Worm (Caenorhabditis elegans) whole organism, L4 larva: ENCODE measurements around the gene T04C12.7.

Source experiments
- F10B5.3 ChIP-seq: sonication (generic microtip); optimal IDR thresholded peaks from 2 replicates; lab custom pipeline; 2016; ENCODE audit warnings: mild to moderate bottlenecking, missing genetic modification characterization, missing compliant biosample characterization
- F37D6.2 ChIP-seq: sonication (generic microtip); optimal IDR thresholded peaks from 2 replicates; lab custom pipeline; 2016; ENCODE audit warnings: mild to moderate bottlenecking, missing genetic modification characterization, missing compliant biosample characterization
- R02D3.7 ChIP-seq: fragments of 150-350 bp; sonication (generic microtip); optimal IDR thresholded peaks from 3 replicates; lab custom pipeline; 2014; ENCODE audit warnings: missing biosample characterization, missing genetic modification characterization
- T20F7.1 ChIP-seq: fragments of 200-800 bp; sonication (Bioruptor generic); optimal IDR thresholded peaks from 2 replicates; lab custom pipeline; 2018; ENCODE audit warnings: mild to moderate bottlenecking, missing genetic modification characterization, missing compliant biosample characterization
- T26A8.4 ChIP-seq: fragments of 200-800 bp; sonication (Bioruptor generic); IDR thresholded peaks from 2 replicates; pipeline ENCODE4 v1.3.6; 2022; ENCODE audit warnings: missing genetic modification characterization, missing compliant biosample characterization
- Y48G9A.11 ChIP-seq: fragments of 200-800 bp; sonication (Bioruptor generic); IDR thresholded peaks from 2 replicates; pipeline ENCODE4 v1.3.6; 2022; ENCODE audit warnings: missing genetic modification reagents, missing genetic modification characterization, missing compliant biosample characterization
- Y5F2A.4 ChIP-seq: fragments of 200-800 bp; sonication (Bioruptor generic); optimal IDR thresholded peaks from 2 replicates; lab custom pipeline; 2018; ENCODE audit warnings: mild to moderate bottlenecking, missing genetic modification characterization, missing compliant biosample characterization
- aha-1 ChIP-seq: fragments of 150-350 bp; peaks from one replicate; lab custom pipeline; 2014; ENCODE audit warnings: missing biosample characterization, missing genetic modification characterization
- aly-2 ChIP-seq: sonication (generic microtip); optimal IDR thresholded peaks from 2 replicates; lab custom pipeline; 2018; ENCODE audit warnings: missing biosample characterization, missing genetic modification characterization
- ama-1 ChIP-seq: fragments of 150-350 bp; optimal IDR thresholded peaks from 2 replicates; lab custom pipeline; 2014; ENCODE audit warnings: inconsistent platforms, mixed read lengths
- attf-4 ChIP-seq: sonication (generic microtip); optimal IDR thresholded peaks from 3 replicates; lab custom pipeline; 2017; ENCODE audit warnings: missing biosample characterization, missing genetic modification characterization
- ceh-20 ChIP-seq: fragments of 200-800 bp; sonication (Bioruptor generic); IDR thresholded peaks from 2 replicates; pipeline ENCODE4 v1.3.6; 2022; ENCODE audit warnings: missing genetic modification reagents, missing genetic modification characterization, missing compliant biosample characterization
- ceh-32 ChIP-seq: sonication (generic microtip); optimal IDR thresholded peaks from 2 replicates; lab custom pipeline; 2016; ENCODE audit warnings: mild to moderate bottlenecking, missing genetic modification characterization, missing compliant biosample characterization; ENCODE audit not compliant: poor library complexity
- ceh-44 ChIP-seq: fragments of 200-800 bp; sonication (Bioruptor generic); IDR thresholded peaks from 2 replicates; pipeline ENCODE4 v1.3.6; 2022; ENCODE audit warnings: missing genetic modification reagents, missing genetic modification characterization, missing compliant biosample characterization
- ctbp-1 ChIP-seq: fragments of 200-800 bp; sonication (Bioruptor generic); IDR thresholded peaks from 2 replicates; pipeline ENCODE4 v1.3.6; 2022; ENCODE audit warnings: missing genetic modification reagents, missing genetic modification characterization, missing compliant biosample characterization
- daf-19 ChIP-seq: fragments of 200-800 bp; sonication (Bioruptor generic); conservative IDR thresholded peaks from 2 replicates; pipeline ENCODE4 v1.3.6; 2022; ENCODE audit warnings: missing genetic modification characterization, missing compliant biosample characterization
- dmd-8 ChIP-seq: fragments of 200-800 bp; sonication (Bioruptor generic); IDR thresholded peaks from 2 replicates; pipeline ENCODE4 v1.3.6; 2022; ENCODE audit warnings: missing genetic modification characterization, missing compliant biosample characterization
- dmd-9 ChIP-seq: fragments of 200-800 bp; sonication (Bioruptor generic); IDR thresholded peaks from 2 replicates; pipeline ENCODE4 v1.3.6; 2022; ENCODE audit warnings: missing genetic modification reagents, missing genetic modification characterization, missing compliant biosample characterization
- dpl-1 ChIP-seq: fragments of 150-350 bp; optimal IDR thresholded peaks from 2 replicates; lab custom pipeline; 2014; ENCODE audit warnings: missing biosample characterization, missing genetic modification reagents, missing genetic modification characterization
- dve-1 ChIP-seq: sonication (generic microtip); optimal IDR thresholded peaks from 2 replicates; lab custom pipeline; 2017; ENCODE audit warnings: antibody characterized with exemption, mild to moderate bottlenecking, missing genetic modification characterization, missing compliant biosample characterization; ENCODE audit not compliant: insufficient read depth
- egl-43 ChIP-seq: fragments of 200-800 bp; sonication (Bioruptor generic); IDR thresholded peaks from 2 replicates; pipeline ENCODE4 v1.3.6; 2022; ENCODE audit warnings: missing genetic modification reagents, missing genetic modification characterization, missing compliant biosample characterization
- fkh-10 ChIP-seq: fragments of 150-350 bp; optimal IDR thresholded peaks from 2 replicates; lab custom pipeline; 2014; ENCODE audit warnings: missing biosample characterization, missing genetic modification reagents, missing genetic modification characterization
- hif-1 ChIP-seq, 2 experiments: sonication (generic microtip); optimal IDR thresholded peaks; 2 replicates each; lab custom pipeline; 2016 to 2017; ENCODE audit warnings: missing compliant biosample characterization in 2 of 2, missing genetic modification characterization in 2 of 2, missing genetic modification reagents in 2 of 2, missing genotype in 2 of 2, mild to moderate bottlenecking in 1 of 2
- hlh-11 ChIP-seq: fragments of 200-800 bp; sonication (Bioruptor generic); optimal IDR thresholded peaks from 2 replicates; lab custom pipeline; 2018; ENCODE audit warnings: mild to moderate bottlenecking, missing genetic modification characterization, missing compliant biosample characterization
- hlh-30 ChIP-seq: sonication (generic microtip); optimal IDR thresholded peaks from 2 replicates; lab custom pipeline; 2017; ENCODE audit warnings: antibody characterized with exemption, mild to moderate bottlenecking, missing genetic modification characterization, missing compliant biosample characterization; ENCODE audit not compliant: insufficient read depth
- hmg-1.1 ChIP-seq: fragments of 200-800 bp; sonication (Bioruptor generic); IDR thresholded peaks from 2 replicates; pipeline ENCODE4 v1.3.6; 2022; ENCODE audit warnings: missing genetic modification reagents, missing genetic modification characterization, missing compliant biosample characterization
- lin-38 ChIP-seq: fragments of 200-800 bp; sonication (Bioruptor generic); IDR thresholded peaks from 2 replicates; pipeline ENCODE4 v1.3.6; 2022; ENCODE audit warnings: missing genetic modification reagents, missing genetic modification characterization, missing compliant biosample characterization
- lir-3 ChIP-seq: sonication (generic microtip); optimal IDR thresholded peaks from 2 replicates; lab custom pipeline; 2016; ENCODE audit warnings: mild to moderate bottlenecking, missing genetic modification characterization, missing compliant biosample characterization
- lsy-2 ChIP-seq, 2 experiments: fragments of 150-350 bp in 1 of 2; sonication (generic microtip) in 1 of 2; optimal IDR thresholded peaks; 2 replicates each; lab custom pipeline; 2014 to 2017; ENCODE audit warnings: missing biosample characterization in 2 of 2, missing genetic modification characterization in 2 of 2
- mdl-1 ChIP-seq, 2 experiments: fragments of 150-350 bp in 1 of 2; sonication (generic microtip) in 1 of 2; optimal IDR thresholded peaks; 2 replicates each; lab custom pipeline; 2014 to 2017; ENCODE audit warnings: missing biosample characterization in 2 of 2, missing genetic modification characterization in 2 of 2
- mep-1 ChIP-seq: fragments of 150-350 bp; sonication (generic microtip); optimal IDR thresholded peaks from 3 replicates; lab custom pipeline; 2014; ENCODE audit warnings: missing biosample characterization, missing genetic modification characterization
- mes-2 ChIP-seq: sonication (generic microtip); optimal IDR thresholded peaks from 2 replicates; lab custom pipeline; 2016; ENCODE audit warnings: missing genotype, mild to moderate bottlenecking, missing genetic modification characterization, missing compliant biosample characterization; ENCODE audit not compliant: poor library complexity, severe bottlenecking
- mxl-2 ChIP-seq: fragments of 200-800 bp; sonication (Bioruptor generic); conservative IDR thresholded peaks from 2 replicates; pipeline ENCODE4 v1.3.6; 2022; ENCODE audit warnings: missing genetic modification reagents, missing genetic modification characterization, missing compliant biosample characterization
- mxl-3 ChIP-seq: fragments of 200-800 bp; sonication (Bioruptor generic); optimal IDR thresholded peaks from 2 replicates; lab custom pipeline; 2018; ENCODE audit warnings: mild to moderate bottlenecking, missing genetic modification characterization, missing compliant biosample characterization
- nhr-10 ChIP-seq: fragments of 150-350 bp; optimal IDR thresholded peaks from 2 replicates; lab custom pipeline; 2014; ENCODE audit warnings: missing biosample characterization, missing genetic modification characterization
- nhr-102 ChIP-seq: sonication (generic microtip); optimal IDR thresholded peaks from 2 replicates; lab custom pipeline; 2016; ENCODE audit warnings: mild to moderate bottlenecking, missing genetic modification characterization, moderate library complexity, missing compliant biosample characterization
- nhr-25 ChIP-seq: sonication (generic microtip); optimal IDR thresholded peaks from 2 replicates; lab custom pipeline; 2017; ENCODE audit warnings: missing genetic modification characterization, mild to moderate bottlenecking, missing compliant biosample characterization, antibody characterized with exemption, moderate library complexity, borderline replicate concordance; ENCODE audit not compliant: insufficient read depth
- nhr-6 ChIP-seq: fragments of 150-350 bp; optimal IDR thresholded peaks from 2 replicates; lab custom pipeline; 2014; ENCODE audit warnings: missing biosample characterization, missing genetic modification characterization
- nhr-77 ChIP-seq: fragments of 150-350 bp; optimal IDR thresholded peaks from 2 replicates; lab custom pipeline; 2014; ENCODE audit warnings: missing biosample characterization, missing genetic modification characterization
- rbr-2 ChIP-seq: sonication (generic microtip); optimal IDR thresholded peaks from 2 replicates; lab custom pipeline; 2016; ENCODE audit warnings: missing genotype, missing genetic modification characterization, missing compliant biosample characterization
- saeg-2 ChIP-seq: fragments of 200-800 bp; sonication (Bioruptor generic); IDR thresholded peaks from 2 replicates; pipeline ENCODE4 v1.3.6; 2022; ENCODE audit warnings: missing genetic modification reagents, missing genetic modification characterization, missing compliant biosample characterization
- set-16 ChIP-seq: fragments of 200-800 bp; sonication (Bioruptor generic); IDR thresholded peaks from 2 replicates; pipeline ENCODE4 v1.3.6; 2022; ENCODE audit warnings: missing genetic modification reagents, missing genetic modification characterization, missing compliant biosample characterization
- spr-1 ChIP-seq: sonication (generic microtip); optimal IDR thresholded peaks from 2 replicates; lab custom pipeline; 2016; ENCODE audit warnings: mild to moderate bottlenecking, missing genetic modification characterization, missing compliant biosample characterization
- unc-39 ChIP-seq: sonication (generic microtip); optimal IDR thresholded peaks from 2 replicates; lab custom pipeline; 2017; ENCODE audit warnings: missing biosample characterization, missing genetic modification characterization
- zag-1 ChIP-seq: fragments of 150-350 bp; optimal IDR thresholded peaks from 2 replicates; lab custom pipeline; 2014; ENCODE audit warnings: missing biosample characterization, missing genetic modification characterization
- zfp-3 ChIP-seq: fragments of 200-800 bp; sonication (Bioruptor generic); conservative IDR thresholded peaks from 2 replicates; pipeline ENCODE4 v1.3.6; 2022; ENCODE audit warnings: missing genetic modification reagents, missing genetic modification characterization, missing compliant biosample characterization
- zip-2 ChIP-seq: fragments of 150-350 bp; optimal IDR thresholded peaks from 2 replicates; lab custom pipeline; 2014; ENCODE audit warnings: missing biosample characterization, missing genetic modification characterization
- ztf-11 ChIP-seq: fragments of 150-350 bp; optimal IDR thresholded peaks from 2 replicates; lab custom pipeline; 2014; ENCODE audit warnings: missing biosample characterization, missing genetic modification characterization

Gene T04C12.7

ce11 chrV:11075209-11076027 lies 21.5 kb downstream of the T04C12.7 start:
- TF ChIP-seq lin-38 = peak; percentile 42
- no peak for TF ChIP-seq Y5F2A.4 (GFP tag; lab: Kevin White, UChicago)
- TF ChIP-seq nhr-102 (tag; lab: Kevin White, UChicago) = no peak
- peak; percentile 67 for TF ChIP-seq mxl-3
- TF ChIP-seq Y48G9A.11 = peak; percentile 54; the same call in 1 of the 2 replicates
- TF ChIP-seq set-16 = peak; percentile 61
- TF ChIP-seq aha-1 (tag; lab: Kevin White, UChicago) = peak; percentile 80
- peak; percentile 87 for TF ChIP-seq egl-43 (GFP tag; lab: Robert Waterston, UW)
- no peak for TF ChIP-seq R02D3.7 (tag; lab: Kevin White, UChicago)
- TF ChIP-seq dpl-1 (GFP tag; lab: Kevin White, UChicago) = peak; percentile 7
- TF ChIP-seq hif-1 (tag; optimal IDR thresholded peaks at IDR 0.05; lab: Kevin White, UChicago) = peak in 1 of 2 experiments; percentile 29
- TF ChIP-seq mxl-2 (GFP tag; lab: Robert Waterston, UW) = no peak
- peak in 1 of 2 experiments; percentile 27 for TF ChIP-seq lsy-2 (tag; optimal IDR thresholded peaks at IDR 0.05; lab: Kevin White, UChicago)
- TF ChIP-seq mep-1 (tag; lab: Kevin White, UChicago) = peak; percentile 27
- TF ChIP-seq saeg-2 (GFP tag; lab: Robert Waterston, UW) = no peak
- 0 out of 2 replicates have a peak, but pooled peaks have one; percentile 9 for TF ChIP-seq dmd-9
- TF ChIP-seq rbr-2 (tag; lab: Kevin White, UChicago) = peak; percentile 72
- peak; percentile 4 for TF ChIP-seq F37D6.2 (tag; lab: Kevin White, UChicago)
- TF ChIP-seq ceh-44 = no peak
- 0 out of 2 replicates have a peak, but pooled peaks have one; percentile 41 for TF ChIP-seq zfp-3 (GFP tag; lab: Robert Waterston, UW)
- no peak for TF ChIP-seq unc-39 (tag; lab: Kevin White, UChicago)
- TF ChIP-seq mdl-1 (tag; optimal IDR thresholded peaks at IDR 0.05; lab: Kevin White, UChicago) = peak in 1 of 2 experiments; percentile 81
- TF ChIP-seq ctbp-1 (GFP tag; lab: Robert Waterston, UW) = peak; percentile 74
- no peak for TF ChIP-seq ama-1
- TF ChIP-seq daf-19 (GFP tag; lab: Robert Waterston, UW) = no peak
- TF ChIP-seq zag-1 = no peak
- no peak for TF ChIP-seq nhr-10 (tag; lab: Kevin White, UChicago)
- no peak for TF ChIP-seq ceh-20
- no peak for TF ChIP-seq nhr-77 (tag; lab: Kevin White, UChicago)
- no peak for TF ChIP-seq spr-1 (tag; lab: Kevin White, UChicago)
- no peak for TF ChIP-seq ztf-11 (tag; lab: Kevin White, UChicago)
- no peak for TF ChIP-seq zip-2 (tag; lab: Kevin White, UChicago)
- TF ChIP-seq hlh-11 (tag; lab: Kevin White, UChicago) = peak; percentile 21
- TF ChIP-seq fkh-10 (GFP tag; lab: Kevin White, UChicago) = peak; percentile 34
- 0 out of 2 replicates have a peak, but pooled peaks have one; percentile 44 for TF ChIP-seq dmd-8
- TF ChIP-seq nhr-25 (tag; lab: Kevin White, UChicago) = peak; percentile 18
- TF ChIP-seq T20F7.1 = no peak
- peak; percentile 52 for TF ChIP-seq F10B5.3 (tag; lab: Kevin White, UChicago)
- no peak for TF ChIP-seq nhr-6
- TF ChIP-seq dve-1 (tag; lab: Kevin White, UChicago) = peak; percentile 28
- no peak for TF ChIP-seq ceh-32
- TF ChIP-seq attf-4 = no peak
- TF ChIP-seq hmg-1.1 = no peak; the same call in 1 of the 2 replicates
- peak; percentile 65 for TF ChIP-seq hlh-30
- TF ChIP-seq T26A8.4 = 0 out of 2 replicates have a peak, but pooled peaks have one; percentile 19
- TF ChIP-seq aly-2 (tag; lab: Kevin White, UChicago) = no peak
- TF ChIP-seq lir-3 = no peak
- peak; percentile 39 for TF ChIP-seq mes-2 (tag; lab: Kevin White, UChicago)
